In genomic region chr3L:11205608-11206336, dm6 we compare ENCODE assay signal across 1 fruit fly cellular context.
A peak's percentile ranks its signal among the peaks of the same experiment; 100 is the strongest.
TF ChIP-seq lines count a peak whose summit lies in the region.

TSS of gene Plod (minus strand) at chr3L:11206016.

TF ChIP-seq in whole organism, embryonic, 481 proteins besides CTCF, POLR2A, EP300 and RAD21 (continued from another document and continues in another):
- TF ChIP-seq CG8765 (GFP tag; IDR thresholded peaks at IDR 0.05; lab: Robert Waterston, UW): no peak
- TF ChIP-seq repo (GFP tag; optimal IDR thresholded peaks at IDR 0.05; lab: Kevin White, UChicago): no peak
- peak; percentile 61 for TF ChIP-seq lab (GFP tag; optimal IDR thresholded peaks at IDR 0.05; lab: Kevin White, UChicago)
- TF ChIP-seq CG13287 (GFP tag; IDR thresholded peaks at IDR 0.05; lab: Robert Waterston, UW; ENCODE audit: partially characterized antibody): no peak; the same call in none of the 2 replicates
- peak; percentile 25 for TF ChIP-seq Hr3 (GFP tag; optimal IDR thresholded peaks at IDR 0.05; lab: Kevin White, UChicago)
- peak; percentile 88 to 98 for TF ChIP-seq crp (GFP tag; optimal IDR thresholded peaks at IDR 0.05; lab: Kevin White, UChicago)
- no peak for TF ChIP-seq CG16815 (GFP tag; optimal IDR thresholded peaks at IDR 0.05; lab: Kevin White, UChicago)
- no peak for TF ChIP-seq Oaz (GFP tag; IDR thresholded peaks at IDR 0.05; lab: Robert Waterston, UW)
- TF ChIP-seq h (optimal IDR thresholded peaks at IDR 0.05; lab: Kevin White, UChicago): no peak
- no peak; the same call in 1 of the 2 replicates for TF ChIP-seq CG6272 (GFP tag; IDR thresholded peaks at IDR 0.05; lab: Robert Waterston, UW)
- TF ChIP-seq Opbp (GFP tag; IDR thresholded peaks at IDR 0.05; lab: Robert Waterston, UW; ENCODE audit: partially characterized antibody): 0 out of 3 replicates have a peak, but pooled peaks have one; percentile 59
- peak; percentile 23 for TF ChIP-seq CG10654 (GFP tag; optimal IDR thresholded peaks at IDR 0.05; lab: Kevin White, UChicago)
- TF ChIP-seq CG30020 (tag; optimal IDR thresholded peaks at IDR 0.05; lab: Kevin White, UChicago): peak; percentile 86
- TF ChIP-seq CG12744 (GFP tag; optimal IDR thresholded peaks at IDR 0.05; lab: Kevin White, UChicago): no peak
- peak; percentile 30 for TF ChIP-seq sug (tag; optimal IDR thresholded peaks at IDR 0.05; lab: Kevin White, UChicago)
- TF ChIP-seq klu (GFP tag; IDR thresholded peaks at IDR 0.05; lab: Robert Waterston, UW): no peak
- TF ChIP-seq Blimp-1 (GFP tag; optimal IDR thresholded peaks at IDR 0.05; lab: Kevin White, UChicago): peak; percentile 34
- TF ChIP-seq yki (optimal IDR thresholded peaks at IDR 0.05; lab: Kevin White, UChicago): no peak
- TF ChIP-seq run (tag; optimal IDR thresholded peaks at IDR 0.05; lab: Kevin White, UChicago): peak; percentile 54
- TF ChIP-seq CG32772 (GFP tag; IDR thresholded peaks at IDR 0.05; lab: Robert Waterston, UW): 0 out of 2 replicates have a peak, but pooled peaks have one; percentile 8
- peak; percentile 58 for TF ChIP-seq Atf6 (GFP tag; IDR thresholded peaks at IDR 0.05; lab: Robert Waterston, UW)
- peak; percentile 70 for TF ChIP-seq CG11504 (tag; optimal IDR thresholded peaks at IDR 0.05; lab: Kevin White, UChicago)
- TF ChIP-seq ken (GFP tag; IDR thresholded peaks at IDR 0.05; lab: Robert Waterston, UW): no peak
- no peak for TF ChIP-seq croc (GFP tag; conservative IDR thresholded peaks at IDR 0.05; lab: Robert Waterston, UW)
- no peak for TF ChIP-seq CG17912 (GFP tag; optimal IDR thresholded peaks at IDR 0.05; lab: Kevin White, UChicago)
- no peak for TF ChIP-seq vnd (GFP tag; IDR thresholded peaks at IDR 0.05; lab: Robert Waterston, UW; ENCODE audit: partially characterized antibody)
- no peak for TF ChIP-seq CG11696 (GFP tag; IDR thresholded peaks at IDR 0.05; lab: Robert Waterston, UW)
- TF ChIP-seq CG12769 (tag; optimal IDR thresholded peaks at IDR 0.05; lab: Kevin White, UChicago): peak; percentile 39
- TF ChIP-seq cas (GFP tag; IDR thresholded peaks at IDR 0.05; lab: Robert Waterston, UW): no peak
- TF ChIP-seq CG31441 (GFP tag; IDR thresholded peaks at IDR 0.05; lab: Robert Waterston, UW): peak; percentile 66
- TF ChIP-seq seq (GFP tag; IDR thresholded peaks at IDR 0.05; lab: Robert Waterston, UW): no peak
- peak; percentile 98 for TF ChIP-seq insv (GFP tag; optimal IDR thresholded peaks at IDR 0.05; lab: Kevin White, UChicago)
- peak; percentile 71; the same call in 1 of the 2 replicates for TF ChIP-seq vvl (GFP tag; IDR thresholded peaks at IDR 0.05; lab: Robert Waterston, UW)
- TF ChIP-seq sens-2 (GFP tag; IDR thresholded peaks at IDR 0.05; lab: Robert Waterston, UW): no peak
- no peak for TF ChIP-seq bowl (GFP tag; IDR thresholded peaks at IDR 0.05; lab: Robert Waterston, UW)
- peak; percentile 43 for TF ChIP-seq CG1602 (GFP tag; optimal IDR thresholded peaks at IDR 0.05; lab: Kevin White, UChicago)
- TF ChIP-seq sqz (GFP tag; optimal IDR thresholded peaks at IDR 0.05; lab: Kevin White, UChicago): peak; percentile 55
- TF ChIP-seq CG10274 (GFP tag; optimal IDR thresholded peaks at IDR 0.05; lab: Kevin White, UChicago): no peak
- peak; percentile 81 for TF ChIP-seq Med (GFP tag; lab: Kevin White, UChicago)
- no peak for TF ChIP-seq sisA (GFP tag; IDR thresholded peaks at IDR 0.05; lab: Robert Waterston, UW)
- TF ChIP-seq Hsf (GFP tag; optimal IDR thresholded peaks at IDR 0.05; lab: Kevin White, UChicago): peak; percentile 42
- TF ChIP-seq CG4617 (GFP tag; optimal IDR thresholded peaks at IDR 0.05; lab: Kevin White, UChicago; ENCODE audit: borderline replicate concordance): peak; percentile 16
- TF ChIP-seq mld (GFP tag; IDR thresholded peaks at IDR 0.05; lab: Robert Waterston, UW; ENCODE audit: partially characterized antibody): no peak
- peak; percentile 78 for TF ChIP-seq CG15514 (GFP tag; optimal IDR thresholded peaks at IDR 0.05; lab: Kevin White, UChicago)
- peak; percentile 57 for TF ChIP-seq CG7271 (tag; optimal IDR thresholded peaks at IDR 0.05; lab: Kevin White, UChicago)
- peak; percentile 32 for TF ChIP-seq Chrac-16 (GFP tag; optimal IDR thresholded peaks at IDR 0.05; lab: Kevin White, UChicago)
- TF ChIP-seq CG18011 (GFP tag; optimal IDR thresholded peaks at IDR 0.05; lab: Kevin White, UChicago): no peak
- TF ChIP-seq dysf (GFP tag; IDR thresholded peaks at IDR 0.05; lab: Robert Waterston, UW): peak; percentile 48; the same call in 1 of the 3 replicates
- peak; percentile 34 for TF ChIP-seq Dp (GFP tag; optimal IDR thresholded peaks at IDR 0.05; lab: Kevin White, UChicago)
- TF ChIP-seq gcm2 (GFP tag; optimal IDR thresholded peaks at IDR 0.05; lab: Kevin White, UChicago): no peak
- no peak for TF ChIP-seq CG10321 (GFP tag; IDR thresholded peaks at IDR 0.05; lab: Robert Waterston, UW)
- TF ChIP-seq cg (GFP tag; optimal IDR thresholded peaks at IDR 0.05; lab: Kevin White, UChicago): no peak
- TF ChIP-seq fd64A (GFP tag; optimal IDR thresholded peaks at IDR 0.05; lab: Kevin White, UChicago): peak; percentile 17
- no peak for TF ChIP-seq CG33557 (GFP tag; optimal IDR thresholded peaks at IDR 0.05; lab: Kevin White, UChicago)
- no peak for TF ChIP-seq CG12104 (GFP tag; optimal IDR thresholded peaks at IDR 0.05; lab: Kevin White, UChicago)
- no peak for TF ChIP-seq twi (tag; optimal IDR thresholded peaks at IDR 0.05; lab: Kevin White, UChicago)
- TF ChIP-seq CG13424 (tag; optimal IDR thresholded peaks at IDR 0.05; lab: Kevin White, UChicago): peak; percentile 56
- peak; percentile 21 for TF ChIP-seq CG12155 (GFP tag; optimal IDR thresholded peaks at IDR 0.05; lab: Kevin White, UChicago)
- no peak for TF ChIP-seq p53 (GFP tag; optimal IDR thresholded peaks at IDR 0.05; lab: Kevin White, UChicago)
- TF ChIP-seq dpn (GFP tag; optimal IDR thresholded peaks at IDR 0.05; lab: Kevin White, UChicago): peak; percentile 46 to 47
- TF ChIP-seq CG10462 (GFP tag; optimal IDR thresholded peaks at IDR 0.05; lab: Kevin White, UChicago): no peak
- TF ChIP-seq CG15269 (tag; optimal IDR thresholded peaks at IDR 0.05; lab: Kevin White, UChicago): peak; percentile 55
- TF ChIP-seq HLH3B (GFP tag; IDR thresholded peaks at IDR 0.05; lab: Robert Waterston, UW): 0 out of 2 replicates have a peak, but pooled peaks have one; percentile 28
- TF ChIP-seq CG34224 (GFP tag; IDR thresholded peaks at IDR 0.05; lab: Robert Waterston, UW; ENCODE audit: partially characterized antibody): 0 out of 3 replicates have a peak, but pooled peaks have one; percentile 14
- TF ChIP-seq Rfx (GFP tag; IDR thresholded peaks at IDR 0.05; lab: Robert Waterston, UW): peak; percentile 54
- TF ChIP-seq grau (tag; optimal IDR thresholded peaks at IDR 0.05; lab: Kevin White, UChicago): peak; percentile 38
- peak; percentile 46 for TF ChIP-seq CG3281 (GFP tag; optimal IDR thresholded peaks at IDR 0.05; lab: Kevin White, UChicago)
- no peak for TF ChIP-seq Doc2 (GFP tag; IDR thresholded peaks at IDR 0.05; lab: Robert Waterston, UW)
- no peak for TF ChIP-seq Hmx (GFP tag; optimal IDR thresholded peaks at IDR 0.05; lab: Kevin White, UChicago)
- TF ChIP-seq ato (GFP tag; IDR thresholded peaks at IDR 0.05; lab: Robert Waterston, UW; ENCODE audit: partially characterized antibody): peak; percentile 55; the same call in 1 of the 2 replicates
- no peak for TF ChIP-seq fru (optimal IDR thresholded peaks at IDR 0.05; lab: Kevin White, UChicago)
- no peak for TF ChIP-seq cwo (GFP tag; optimal IDR thresholded peaks at IDR 0.05; lab: Kevin White, UChicago)
- TF ChIP-seq Fer3 (tag; optimal IDR thresholded peaks at IDR 0.05; lab: Kevin White, UChicago): peak; percentile 39
- TF ChIP-seq Ada2b (GFP tag; IDR thresholded peaks at IDR 0.05; lab: Robert Waterston, UW): no peak
- TF ChIP-seq jumu (GFP tag; optimal IDR thresholded peaks at IDR 0.05; lab: Kevin White, UChicago): no peak
- TF ChIP-seq CG2678 (tag; optimal IDR thresholded peaks at IDR 0.05; lab: Kevin White, UChicago): peak; percentile 65
- TF ChIP-seq CG16813 (GFP tag; IDR thresholded peaks at IDR 0.05; lab: Robert Waterston, UW; ENCODE audit: partially characterized antibody): no peak
- peak; percentile 48; the same call in 1 of the 2 replicates for TF ChIP-seq amos (GFP tag; IDR thresholded peaks at IDR 0.05; lab: Robert Waterston, UW; ENCODE audit: partially characterized antibody)
- TF ChIP-seq CG18764 (GFP tag; optimal IDR thresholded peaks at IDR 0.05; lab: Kevin White, UChicago): peak; percentile 0
- TF ChIP-seq Hey (tag; optimal IDR thresholded peaks at IDR 0.05; lab: Kevin White, UChicago): no peak
- peak; percentile 16 for TF ChIP-seq zfh2 (GFP tag; optimal IDR thresholded peaks at IDR 0.05; lab: Kevin White, UChicago)
- no peak for TF ChIP-seq CG13123 (GFP tag; optimal IDR thresholded peaks at IDR 0.05; lab: Kevin White, UChicago)
- peak; percentile 41; the same call in 1 of the 2 replicates for TF ChIP-seq Ptx1 (GFP tag; IDR thresholded peaks at IDR 0.05; lab: Robert Waterston, UW)
- no peak for TF ChIP-seq Dip3 (GFP tag; optimal IDR thresholded peaks at IDR 0.05; lab: Kevin White, UChicago)
- no peak; the same call in 2 of the 3 replicates for TF ChIP-seq CG14860 (GFP tag; IDR thresholded peaks at IDR 0.05; lab: Robert Waterston, UW; ENCODE audit: partially characterized antibody)
- no peak for TF ChIP-seq CG4328 (GFP tag; optimal IDR thresholded peaks at IDR 0.05; lab: Kevin White, UChicago)
- TF ChIP-seq CG7963 (GFP tag; IDR thresholded peaks at IDR 0.05; lab: Robert Waterston, UW; ENCODE audit: partially characterized antibody): peak; percentile 17; the same call in 1 of the 3 replicates
- TF ChIP-seq CG4282 (GFP tag; optimal IDR thresholded peaks at IDR 0.05; lab: Kevin White, UChicago): no peak
- no peak for TF ChIP-seq CG9215 (GFP tag; IDR thresholded peaks at IDR 0.05; lab: Robert Waterston, UW)
- TF ChIP-seq CG31388 (GFP tag; optimal IDR thresholded peaks at IDR 0.05; lab: Kevin White, UChicago): no peak
- TF ChIP-seq CG32767 (GFP tag; IDR thresholded peaks at IDR 0.05; lab: Robert Waterston, UW): 0 out of 2 replicates have a peak, but pooled peaks have one; percentile 25
- TF ChIP-seq hth (optimal IDR thresholded peaks at IDR 0.05; lab: Kevin White, UChicago): no peak
- no peak for TF ChIP-seq corto (GFP tag; optimal IDR thresholded peaks at IDR 0.05; lab: Kevin White, UChicago)
- no peak for TF ChIP-seq slou (GFP tag; optimal IDR thresholded peaks at IDR 0.05; lab: Kevin White, UChicago)
- no peak for TF ChIP-seq Mes4 (GFP tag; optimal IDR thresholded peaks at IDR 0.05; lab: Kevin White, UChicago)
- peak; percentile 41 for TF ChIP-seq nom (GFP tag; optimal IDR thresholded peaks at IDR 0.05; lab: Kevin White, UChicago)
- TF ChIP-seq CG18619 (GFP tag; optimal IDR thresholded peaks at IDR 0.05; lab: Kevin White, UChicago): peak; percentile 18
- TF ChIP-seq nerfin-1 (tag; optimal IDR thresholded peaks at IDR 0.05; lab: Kevin White, UChicago): peak; percentile 22
- TF ChIP-seq aop (GFP tag; IDR thresholded peaks at IDR 0.05; lab: Robert Waterston, UW): no peak
- peak; percentile 56 for TF ChIP-seq dmrt11E (tag; optimal IDR thresholded peaks at IDR 0.05; lab: Kevin White, UChicago)
- peak; percentile 63 for TF ChIP-seq CG14710 (tag; optimal IDR thresholded peaks at IDR 0.05; lab: Kevin White, UChicago)
- TF ChIP-seq Ets97D (GFP tag; optimal IDR thresholded peaks at IDR 0.05; lab: Kevin White, UChicago): peak; percentile 70
- peak in 2 of 3 experiments; percentile 40 to 96 for TF ChIP-seq lola (GFP tag; optimal IDR thresholded peaks at IDR 0.05; lab: Kevin White, UChicago)
- peak; percentile 22 for TF ChIP-seq CG11398 (GFP tag; optimal IDR thresholded peaks at IDR 0.05; lab: Kevin White, UChicago)
- peak; percentile 37; the same call in 1 of the 2 replicates for TF ChIP-seq Scr (GFP tag; IDR thresholded peaks at IDR 0.05; lab: Robert Waterston, UW; ENCODE audit: partially characterized antibody)
- TF ChIP-seq Abd-B (GFP tag; optimal IDR thresholded peaks at IDR 0.05; lab: Kevin White, UChicago): peak; percentile 26
- peak; percentile 51 for TF ChIP-seq Mad (GFP tag; optimal IDR thresholded peaks at IDR 0.05; lab: Kevin White, UChicago)
- peak; percentile 55 for TF ChIP-seq lilli (GFP tag; optimal IDR thresholded peaks at IDR 0.05; lab: Kevin White, UChicago)
- no peak for TF ChIP-seq CG4404 (GFP tag; IDR thresholded peaks at IDR 0.05; lab: Robert Waterston, UW)
- TF ChIP-seq CG13894 (tag; optimal IDR thresholded peaks at IDR 0.05; lab: Kevin White, UChicago): peak; percentile 56
- TF ChIP-seq vfl (GFP tag; optimal IDR thresholded peaks at IDR 0.05; lab: Kevin White, UChicago): peak; percentile 56
- TF ChIP-seq lov (optimal IDR thresholded peaks at IDR 0.05; lab: Kevin White, UChicago): no peak
- TF ChIP-seq lov (GFP tag; IDR thresholded peaks at IDR 0.05; lab: Robert Waterston, UW): no peak
- TF ChIP-seq CG14667 (GFP tag; IDR thresholded peaks at IDR 0.05; lab: Robert Waterston, UW): no peak
- peak; percentile 21 for TF ChIP-seq schlank (tag; optimal IDR thresholded peaks at IDR 0.05; lab: Kevin White, UChicago)
- TF ChIP-seq ro (GFP tag; IDR thresholded peaks at IDR 0.05; lab: Robert Waterston, UW): no peak
- peak; percentile 40 for TF ChIP-seq NC2α (GFP tag; optimal IDR thresholded peaks at IDR 0.05; lab: Kevin White, UChicago)
- no peak for TF ChIP-seq Hr78 (GFP tag; optimal IDR thresholded peaks at IDR 0.05; lab: Kevin White, UChicago)
- TF ChIP-seq CG7745 (tag; optimal IDR thresholded peaks at IDR 0.05; lab: Kevin White, UChicago): no peak
- no peak for TF ChIP-seq CG11560 (tag; IDR thresholded peaks at IDR 0.05; lab: Robert Waterston, UW)
- TF ChIP-seq CrebB (tag; optimal IDR thresholded peaks at IDR 0.05; lab: Kevin White, UChicago): peak; percentile 28
- TF ChIP-seq Dbx (GFP tag; IDR thresholded peaks at IDR 0.05; lab: Robert Waterston, UW): peak; percentile 56
- TF ChIP-seq CG10543 (GFP tag; optimal IDR thresholded peaks at IDR 0.05; lab: Kevin White, UChicago): peak; percentile 18
- TF ChIP-seq HHEX (GFP tag; optimal IDR thresholded peaks at IDR 0.05; lab: Kevin White, UChicago): no peak
- no peak for TF ChIP-seq CG15073 (GFP tag; optimal IDR thresholded peaks at IDR 0.05; lab: Kevin White, UChicago)
- peak; percentile 28 for TF ChIP-seq HLH54F (GFP tag; optimal IDR thresholded peaks at IDR 0.05; lab: Kevin White, UChicago)
- TF ChIP-seq lbe (GFP tag; optimal IDR thresholded peaks at IDR 0.05; lab: Kevin White, UChicago): no peak
- TF ChIP-seq br (optimal IDR thresholded peaks at IDR 0.05; lab: Kevin White, UChicago): no peak
- peak; percentile 60; the same call in 1 of the 2 replicates for TF ChIP-seq sob (GFP tag; IDR thresholded peaks at IDR 0.05; lab: Robert Waterston, UW)
- TF ChIP-seq CG15601 (tag; optimal IDR thresholded peaks at IDR 0.05; lab: Kevin White, UChicago): peak; percentile 51
- TF ChIP-seq fd96Cb (tag; optimal IDR thresholded peaks at IDR 0.05; lab: Kevin White, UChicago): peak; percentile 17
